Fruit fly (Drosophila melanogaster) whole organism, embryonic: ENCODE results near the gene Sptr.

Experiments used
- ATbp ChIP-seq: fragments of 200-800 bp; sonication (Bioruptor generic); optimal IDR thresholded peaks from 2 replicates; lab custom pipeline; 2017; ENCODE audit warnings: missing biosample characterization, mild to moderate bottlenecking, missing genetic modification characterization, missing genetic modification reagents
- Ada2b ChIP-seq: fragments of 200-800 bp; sonication (Bioruptor generic); IDR thresholded peaks from 2 replicates; pipeline ENCODE4 v1.3.6; 2022; ENCODE audit warnings: missing biosample characterization, missing genetic modification characterization
- CG12391 ChIP-seq: fragments of 200-800 bp; sonication (Bioruptor generic); optimal IDR thresholded peaks from 3 replicates; lab custom pipeline; 2018; ENCODE audit warnings: missing biosample characterization, mild to moderate bottlenecking, missing genetic modification characterization, moderate library complexity
- CG14965 ChIP-seq: fragments of 200-800 bp; sonication (Bioruptor generic); optimal IDR thresholded peaks from 2 replicates; lab custom pipeline; 2016; ENCODE audit warnings: missing biosample characterization, missing genetic modification characterization, borderline replicate concordance
- CG15073 ChIP-seq: fragments of 200-800 bp; sonication (Bioruptor generic); optimal IDR thresholded peaks from 2 replicates; lab custom pipeline; 2016; ENCODE audit warnings: missing biosample characterization, missing genetic modification characterization
- CG15696 ChIP-seq: fragments of 200-800 bp; sonication (Bioruptor generic); optimal IDR thresholded peaks from 2 replicates; lab custom pipeline; 2019; ENCODE audit warnings: missing biosample characterization, mild to moderate bottlenecking, missing genetic modification characterization, moderate library complexity
- CG18476 ChIP-seq: fragments of 200-800 bp; sonication (Bioruptor generic); optimal IDR thresholded peaks from 2 replicates; lab custom pipeline; 2016; ENCODE audit warnings: missing biosample characterization, mild to moderate bottlenecking, missing genetic modification characterization
- CG2678 ChIP-seq: fragments of 200-800 bp; sonication (Bioruptor generic); optimal IDR thresholded peaks from 3 replicates; lab custom pipeline; 2019; ENCODE audit warnings: missing biosample characterization, mild to moderate bottlenecking, missing genetic modification characterization, moderate library complexity
- CG2875 ChIP-seq: fragments of 200-800 bp; sonication (Bioruptor generic); optimal IDR thresholded peaks from 2 replicates; lab custom pipeline; 2017; ENCODE audit warnings: missing biosample characterization, mild to moderate bottlenecking, missing genetic modification characterization, missing genetic modification reagents
- CG3838 ChIP-seq: fragments of 200-800 bp; sonication (Bioruptor generic); optimal IDR thresholded peaks from 3 replicates; lab custom pipeline; 2016; ENCODE audit warnings: missing biosample characterization, missing genetic modification characterization
- CG3995 ChIP-seq: fragments of 200-800 bp; sonication (Bioruptor generic); optimal IDR thresholded peaks from 3 replicates; lab custom pipeline; 2016; ENCODE audit warnings: missing biosample characterization, missing genetic modification characterization
- CG4730 ChIP-seq: fragments of 200-800 bp; sonication (Bioruptor generic); IDR thresholded peaks from 2 replicates; pipeline ENCODE4 v1.3.6; 2022; ENCODE audit warnings: missing biosample characterization, missing genetic modification characterization
- Dad ChIP-seq: fragments of 200-800 bp; sonication (Bioruptor generic); optimal IDR thresholded peaks from 3 replicates; lab custom pipeline; 2016; ENCODE audit warnings: missing biosample characterization, missing genetic modification characterization
- Deaf1 ChIP-seq: fragments of 200-800 bp; optimal IDR thresholded peaks from 3 replicates; lab custom pipeline; 2019; ENCODE audit warnings: missing biosample characterization, mild to moderate bottlenecking, missing genetic modification characterization, moderate library complexity
- Dfd ChIP-seq, 2 experiments: fragments of >200 bp; optimal IDR thresholded peaks; 2 replicates each; lab custom pipeline; 2017; ENCODE audit warnings: missing biosample characterization in 2 of 2, missing genetic modification characterization in 2 of 2
- E2f1 ChIP-seq: fragments of 200-800 bp; sonication (Bioruptor generic); IDR thresholded peaks from 2 replicates; pipeline ENCODE4 v1.3.6; 2022; ENCODE audit warnings: missing biosample characterization, missing genetic modification characterization
- Gsc ChIP-seq: fragments of 200-800 bp; sonication (Bioruptor generic); IDR thresholded peaks from 2 replicates; pipeline ENCODE4 v1.3.6; 2022; ENCODE audit warnings: missing biosample characterization, missing genetic modification characterization
- HHEX ChIP-seq: fragments of 200-800 bp; sonication (Bioruptor generic); optimal IDR thresholded peaks from 3 replicates; lab custom pipeline; 2017; ENCODE audit warnings: missing biosample characterization, mild to moderate bottlenecking, missing genetic modification characterization, missing genetic modification reagents
- HmgD ChIP-seq: fragments of 200-800 bp; sonication (Bioruptor generic); optimal IDR thresholded peaks from 3 replicates; lab custom pipeline; 2016; ENCODE audit warnings: missing biosample characterization, missing genetic modification characterization
- Hr39 ChIP-seq: fragments of >200 bp; optimal IDR thresholded peaks from 2 replicates; lab custom pipeline; 2017
- Hr51 ChIP-seq, 2 experiments: fragments of 200-800 bp; sonication (Bioruptor generic); optimal IDR thresholded peaks; 2 replicates in 1 of 2; 3 replicates in 1 of 2; lab custom pipeline; 2016 to 2018; ENCODE audit warnings: missing biosample characterization in 2 of 2, missing genetic modification characterization in 2 of 2, mild to moderate bottlenecking in 1 of 2, moderate library complexity in 1 of 2
- MESR4 ChIP-seq: fragments of 200-800 bp; sonication (Bioruptor generic); optimal IDR thresholded peaks from 2 replicates; lab custom pipeline; 2018; ENCODE audit warnings: missing biosample characterization, mild to moderate bottlenecking, missing genetic modification characterization, moderate library complexity
- Mes4 ChIP-seq: fragments of 200-800 bp; sonication (Bioruptor generic); optimal IDR thresholded peaks from 2 replicates; lab custom pipeline; 2016; ENCODE audit warnings: missing biosample characterization, missing genetic modification characterization
- Nf-YA ChIP-seq: fragments of 200-800 bp; sonication (Bioruptor generic); IDR thresholded peaks from 2 replicates; pipeline ENCODE4 v1.3.6; 2022; ENCODE audit warnings: missing biosample characterization, missing genetic modification characterization
- Sry-δ ChIP-seq: fragments of 200-800 bp; sonication (Bioruptor generic); optimal IDR thresholded peaks from 2 replicates; lab custom pipeline; 2016; ENCODE audit warnings: missing biosample characterization, missing genetic modification characterization
- al ChIP-seq: fragments of 200-800 bp; sonication (Bioruptor generic); IDR thresholded peaks from 2 replicates; pipeline ENCODE4 v1.3.6; 2022; ENCODE audit warnings: missing biosample characterization, missing genetic modification characterization
- bab2 ChIP-seq: fragments of 200-800 bp; sonication (Bioruptor generic); optimal IDR thresholded peaks from 2 replicates; lab custom pipeline; 2016; ENCODE audit warnings: missing biosample characterization, missing genetic modification characterization
- bsh ChIP-seq, 2 experiments: fragments of 200-800 bp; sonication (Bioruptor generic); optimal IDR thresholded peaks; 2 replicates each; lab custom pipeline; 2017 to 2018; ENCODE audit warnings: mild to moderate bottlenecking in 2 of 2, missing biosample characterization in 2 of 2, missing genetic modification characterization in 2 of 2, moderate library complexity in 1 of 2
- cad ChIP-seq: fragments of >200 bp; optimal IDR thresholded peaks from 2 replicates; lab custom pipeline; 2017; ENCODE audit warnings: missing biosample characterization, missing genetic modification characterization
- chn ChIP-seq: fragments of 200-800 bp; sonication (Bioruptor generic); optimal IDR thresholded peaks from 2 replicates; lab custom pipeline; 2016; ENCODE audit warnings: missing biosample characterization, missing genetic modification characterization
- ci ChIP-seq: fragments of 200-800 bp; sonication (Bioruptor generic); IDR thresholded peaks from 3 replicates; pipeline ENCODE4 v1.3.6; 2022; ENCODE audit warnings: missing biosample characterization, missing genetic modification characterization
- crp ChIP-seq, 2 experiments: fragments of 200-800 bp; sonication (Bioruptor generic); optimal IDR thresholded peaks; 2 replicates in 1 of 2; 3 replicates in 1 of 2; lab custom pipeline; 2017; ENCODE audit warnings: missing biosample characterization in 2 of 2, missing genetic modification characterization in 2 of 2, mild to moderate bottlenecking in 1 of 2, moderate library complexity in 1 of 2
- da ChIP-seq: fragments of 200-800 bp; sonication (Bioruptor generic); optimal IDR thresholded peaks from 2 replicates; lab custom pipeline; 2016; ENCODE audit warnings: missing biosample characterization, missing genetic modification characterization
- dan ChIP-seq: fragments of 200-800 bp; sonication (Bioruptor generic); IDR thresholded peaks from 2 replicates; pipeline ENCODE4 v1.3.6; 2022; ENCODE audit warnings: missing biosample characterization, missing genetic modification characterization
- dm ChIP-seq: fragments of 200-800 bp; sonication (Bioruptor generic); optimal IDR thresholded peaks from 3 replicates; lab custom pipeline; 2016; ENCODE audit warnings: missing biosample characterization, missing genetic modification characterization
- fd64A ChIP-seq: fragments of 200-800 bp; sonication (Bioruptor generic); optimal IDR thresholded peaks from 3 replicates; lab custom pipeline; 2018; ENCODE audit warnings: missing biosample characterization, mild to moderate bottlenecking, missing genetic modification characterization
- gcm ChIP-seq: fragments of 200-800 bp; sonication (Bioruptor generic); optimal IDR thresholded peaks from 2 replicates; lab custom pipeline; 2019; ENCODE audit warnings: missing biosample characterization, mild to moderate bottlenecking, missing genetic modification characterization, moderate library complexity
- gem ChIP-seq: fragments of 200-800 bp; sonication (Bioruptor generic); optimal IDR thresholded peaks from 2 replicates; lab custom pipeline; 2019; ENCODE audit warnings: missing biosample characterization, mild to moderate bottlenecking, missing genetic modification characterization, moderate library complexity
- grau ChIP-seq: fragments of 200-800 bp; optimal IDR thresholded peaks from 3 replicates; lab custom pipeline; 2019; ENCODE audit warnings: missing biosample characterization, mild to moderate bottlenecking, missing genetic modification characterization, moderate library complexity
- jigr1 ChIP-seq: fragments of 200-800 bp; sonication (Bioruptor generic); IDR thresholded peaks from 3 replicates; pipeline ENCODE4 v1.3.6; 2022; ENCODE audit warnings: missing biosample characterization, missing genetic modification characterization
- lbe ChIP-seq: fragments of 200-800 bp; sonication (Bioruptor generic); optimal IDR thresholded peaks from 2 replicates; lab custom pipeline; 2016; ENCODE audit warnings: missing biosample characterization, mild to moderate bottlenecking, missing genetic modification characterization
- row ChIP-seq: fragments of 200-800 bp; sonication (Bioruptor generic); IDR thresholded peaks from 3 replicates; pipeline ENCODE4 v1.3.6; 2022; ENCODE audit warnings: missing biosample characterization, missing genetic modification characterization
- salm ChIP-seq: fragments of 200-800 bp; sonication (Bioruptor generic); optimal IDR thresholded peaks from 2 replicates; lab custom pipeline; 2018; ENCODE audit warnings: missing biosample characterization, mild to moderate bottlenecking, missing genetic modification characterization
- schlank ChIP-seq: fragments of 200-800 bp; sonication (Bioruptor generic); optimal IDR thresholded peaks from 2 replicates; lab custom pipeline; 2018; ENCODE audit warnings: missing biosample characterization, mild to moderate bottlenecking, missing genetic modification characterization
- sisA ChIP-seq: fragments of 200-800 bp; sonication (Bioruptor generic); IDR thresholded peaks from 2 replicates; pipeline ENCODE4 v1.3.6; 2022; ENCODE audit warnings: missing biosample characterization, missing genetic modification characterization
- so ChIP-seq: fragments of 200-800 bp; sonication (Bioruptor generic); IDR thresholded peaks from 3 replicates; pipeline ENCODE4 v1.3.6; 2022; ENCODE audit warnings: missing biosample characterization, missing genetic modification characterization
- sug ChIP-seq: fragments of 200-800 bp; optimal IDR thresholded peaks from 2 replicates; lab custom pipeline; 2019; ENCODE audit warnings: missing biosample characterization, mild to moderate bottlenecking, missing genetic modification characterization, moderate library complexity
- tin ChIP-seq: fragments of 200-800 bp; sonication (Bioruptor generic); optimal IDR thresholded peaks from 3 replicates; lab custom pipeline; 2016; ENCODE audit warnings: missing biosample characterization, missing genetic modification characterization
- vfl ChIP-seq: fragments of 200-800 bp; sonication (Bioruptor generic); optimal IDR thresholded peaks from 2 replicates; lab custom pipeline; 2016; ENCODE audit warnings: missing biosample characterization, missing genetic modification characterization
- vnd ChIP-seq: fragments of 200-800 bp; sonication (Bioruptor generic); IDR thresholded peaks from 3 replicates; pipeline ENCODE4 v1.3.6; 2022; ENCODE audit warnings: missing biosample characterization, missing genetic modification characterization; ENCODE audit not compliant: partially characterized antibody
- zen2 ChIP-seq: fragments of 200-800 bp; sonication (Bioruptor generic); IDR thresholded peaks from 3 replicates; pipeline ENCODE4 v1.3.6; 2022; ENCODE audit warnings: missing biosample characterization, missing genetic modification characterization; ENCODE audit not compliant: partially characterized antibody

The Sptr gene

DNA sequence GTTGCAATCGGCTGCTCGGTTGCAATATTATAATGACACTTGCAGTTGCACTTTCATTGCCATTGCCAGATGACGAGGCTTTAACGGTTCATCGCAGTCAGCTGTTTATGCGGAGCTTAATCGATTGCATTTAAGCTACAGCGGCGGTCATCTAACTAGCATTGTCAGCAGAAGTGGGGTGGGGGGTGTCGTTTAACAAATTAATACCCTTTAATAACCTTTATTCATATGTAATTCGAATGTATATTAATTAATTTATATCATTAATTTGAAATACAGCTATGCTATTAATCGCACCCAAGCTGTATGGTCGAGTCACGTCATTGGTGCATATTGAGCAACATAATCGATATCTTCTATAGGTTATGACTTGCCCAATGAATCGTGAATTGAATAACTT is 28.6 kb upstream of the Sptr start (continued):
- TF ChIP-seq ci (GFP tag; lab: Robert Waterston, UW), result peak; percentile 95
- no peak for TF ChIP-seq zen2 (GFP tag; lab: Robert Waterston, UW)
- TF ChIP-seq ATbp (GFP tag; lab: Kevin White, UChicago), result peak; percentile 83
- no peak for TF ChIP-seq CG3838 (GFP tag; lab: Kevin White, UChicago)
- no peak for TF ChIP-seq dm (GFP tag; lab: Kevin White, UChicago)
- no peak for TF ChIP-seq CG15696 (tag; lab: Kevin White, UChicago)
- peak; percentile 80 for TF ChIP-seq Nf-YA (GFP tag; lab: Robert Waterston, UW)
- no peak for TF ChIP-seq dan (GFP tag; lab: Robert Waterston, UW)
- no peak for TF ChIP-seq CG14965
- no peak for TF ChIP-seq vfl (GFP tag; lab: Kevin White, UChicago)
- peak in 1 of 2 experiments; percentile 34 for TF ChIP-seq crp (GFP tag; optimal IDR thresholded peaks at IDR 0.05; lab: Kevin White, UChicago)
- peak; percentile 80 for TF ChIP-seq row
- TF ChIP-seq gem (tag; lab: Kevin White, UChicago), result peak; percentile 84
- peak; percentile 78 for TF ChIP-seq CG2875 (GFP tag; lab: Kevin White, UChicago)
- TF ChIP-seq vnd (GFP tag; lab: Robert Waterston, UW), result no peak
- TF ChIP-seq Dfd (GFP tag; optimal IDR thresholded peaks at IDR 0.05; lab: Kevin White, UChicago), result no peak
- peak; percentile 0 for TF ChIP-seq chn
- peak; percentile 74 for TF ChIP-seq HHEX (GFP tag; lab: Kevin White, UChicago)
- TF ChIP-seq gcm (GFP tag; lab: Kevin White, UChicago), result peak; percentile 62
- TF ChIP-seq Mes4 (GFP tag; lab: Kevin White, UChicago), result peak; percentile 30
- TF ChIP-seq sisA (GFP tag; lab: Robert Waterston, UW), result peak; percentile 91
- no peak for TF ChIP-seq cad (GFP tag; lab: Kevin White, UChicago)
- peak; percentile 26 for TF ChIP-seq Dad
- peak; percentile 64 for TF ChIP-seq fd64A
- TF ChIP-seq schlank (tag; lab: Kevin White, UChicago), result no peak
- TF ChIP-seq CG4730 (GFP tag; lab: Robert Waterston, UW), result peak; percentile 66
- TF ChIP-seq MESR4 (GFP tag; lab: Kevin White, UChicago), result no peak
- peak in 1 of 2 experiments; percentile 85 for TF ChIP-seq bsh (GFP tag; optimal IDR thresholded peaks at IDR 0.05; lab: Kevin White, UChicago)
- peak; percentile 84; the same call in 2 of the 3 replicates for TF ChIP-seq so (GFP tag; lab: Robert Waterston, UW)
- peak in 1 of 2 experiments; percentile 89 for TF ChIP-seq Hr51 (GFP tag; optimal IDR thresholded peaks at IDR 0.05; lab: Kevin White, UChicago)
- TF ChIP-seq salm (tag; lab: Kevin White, UChicago), result peak; percentile 82
- TF ChIP-seq Deaf1 (tag; lab: Kevin White, UChicago), result peak; percentile 20
- TF ChIP-seq Hr39 (lab: Kevin White, UChicago), result no peak
- peak; percentile 70 for TF ChIP-seq E2f1
- TF ChIP-seq Ada2b, result peak; percentile 90
- peak; percentile 68; the same call in 1 of the 3 replicates for TF ChIP-seq jigr1
- TF ChIP-seq lbe (GFP tag; lab: Kevin White, UChicago), result peak; percentile 15
- TF ChIP-seq CG15073, result no peak
- TF ChIP-seq Sry-δ (GFP tag; lab: Kevin White, UChicago), result no peak
- TF ChIP-seq grau (tag; lab: Kevin White, UChicago), result peak; percentile 67
- TF ChIP-seq da, result no peak
- TF ChIP-seq tin (GFP tag; lab: Kevin White, UChicago), result peak; percentile 79
- peak; percentile 78 for TF ChIP-seq CG12391 (tag; lab: Kevin White, UChicago)
- no peak for TF ChIP-seq HmgD (GFP tag; lab: Kevin White, UChicago)
- TF ChIP-seq al (GFP tag; lab: Robert Waterston, UW), result 0 out of 2 replicates have a peak, but pooled peaks have one; percentile 31
- no peak for TF ChIP-seq CG3995
- peak; percentile 5 for TF ChIP-seq CG18476 (GFP tag; lab: Kevin White, UChicago)
- peak; percentile 0 for TF ChIP-seq sug
- TF ChIP-seq bab2 (GFP tag; lab: Kevin White, UChicago), result no peak
- TF ChIP-seq Gsc (GFP tag; lab: Robert Waterston, UW), result no peak
- TF ChIP-seq CG2678, result peak; percentile 82
